Fruit fly (Drosophila melanogaster): ENCODE results near the gene alien.

The alien gene

dm6 chr2L:8958046-8958497 is 39.1 kb downstream of the alien start (continued):
- TF ChIP-seq CG6808 (GFP tag; optimal IDR thresholded peaks at IDR 0.05) (peak; percentile 60), CG9139 (GFP tag; optimal IDR thresholded peaks at IDR 0.05) (peak; percentile 54), Met (GFP tag; optimal IDR thresholded peaks at IDR 0.05) (peak; percentile 91), esn (GFP tag; optimal IDR thresholded peaks at IDR 0.05) (no peak), fkh (GFP tag; optimal IDR thresholded peaks at IDR 0.05) (peak; percentile 40), Hr39 (GFP tag; optimal IDR thresholded peaks at IDR 0.05) (peak; percentile 78), Ets96B (tag; optimal IDR thresholded peaks at IDR 0.05) (peak; percentile 95), svp (GFP tag) (peak; percentile 89)

- TF ChIP-seq CG8632 (GFP tag; optimal IDR thresholded peaks at IDR 0.05): no peak
- TF ChIP-seq vri (GFP tag; optimal IDR thresholded peaks at IDR 0.05): no peak
- no peak for TF ChIP-seq spab (GFP tag; optimal IDR thresholded peaks at IDR 0.05)
- no peak for TF ChIP-seq Eip75B (GFP tag; optimal IDR thresholded peaks at IDR 0.05)
- no peak for TF ChIP-seq fd85E (GFP tag; optimal IDR thresholded peaks at IDR 0.05)
- no peak for TF ChIP-seq CG34406 (GFP tag; optimal IDR thresholded peaks at IDR 0.05)
- no peak for TF ChIP-seq CG6276 (GFP tag; optimal IDR thresholded peaks at IDR 0.05)
Measured at dm6 chr2L:8957152-8957551, 40.0 kb downstream of the alien start.

dm6 chr2L:8956336-8956726 is 40.8 kb downstream of the alien start:
- no peak for TF ChIP-seq CG8119 (GFP tag; IDR thresholded peaks at IDR 0.05)
- TF ChIP-seq svp (GFP tag): peak; percentile 53
- no peak for TF ChIP-seq CG32006 (GFP tag; optimal IDR thresholded peaks at IDR 0.05)
- no peak for TF ChIP-seq CG9139 (GFP tag; optimal IDR thresholded peaks at IDR 0.05)
- no peak for TF ChIP-seq Ets96B (tag; optimal IDR thresholded peaks at IDR 0.05)
- TF ChIP-seq Smox (GFP tag; optimal IDR thresholded peaks at IDR 0.05): no peak
- TF ChIP-seq dsx (GFP tag; optimal IDR thresholded peaks at IDR 0.05; ENCODE audit: poor library complexity, severe bottlenecking): no peak
- no peak for TF ChIP-seq CG11902 (GFP tag; optimal IDR thresholded peaks at IDR 0.05)
- no peak for TF ChIP-seq CG10669 (GFP tag; optimal IDR thresholded peaks at IDR 0.05)
- TF ChIP-seq Eip78C (GFP tag): peak; percentile 25
- no peak for TF ChIP-seq topi (GFP tag; optimal IDR thresholded peaks at IDR 0.05)
- no peak for TF ChIP-seq spab (GFP tag; optimal IDR thresholded peaks at IDR 0.05)
- no peak for TF ChIP-seq CG10631 (GFP tag; optimal IDR thresholded peaks at IDR 0.05)
- TF ChIP-seq cyc (GFP tag; optimal IDR thresholded peaks at IDR 0.05): no peak
- TF ChIP-seq acj6 (GFP tag; optimal IDR thresholded peaks at IDR 0.05): no peak
- TF ChIP-seq CG4318 (GFP tag; optimal IDR thresholded peaks at IDR 0.05): no peak
- no peak for TF ChIP-seq Sox15 (GFP tag; optimal IDR thresholded peaks at IDR 0.05)

dm6 chr2L:8955597-8956335 is 41.4 kb downstream of the alien start:
- TF ChIP-seq fkh (GFP tag; optimal IDR thresholded peaks at IDR 0.05): peak; percentile 66
- TF ChIP-seq esn (GFP tag; optimal IDR thresholded peaks at IDR 0.05): no peak

- TF ChIP-seq CG6808 (GFP tag; optimal IDR thresholded peaks at IDR 0.05) (peak; percentile 31), dac (GFP tag; optimal IDR thresholded peaks at IDR 0.05) (no peak), cyc (GFP tag; optimal IDR thresholded peaks at IDR 0.05) (peak; percentile 56), OdsH (GFP tag; optimal IDR thresholded peaks at IDR 0.05) (peak; percentile 64), CG3032 (tag; optimal IDR thresholded peaks at IDR 0.05) (peak; percentile 13), spab (GFP tag; optimal IDR thresholded peaks at IDR 0.05) (peak; percentile 15), Sox14 (GFP tag; optimal IDR thresholded peaks at IDR 0.05) (peak; percentile 55), salr (GFP tag; optimal IDR thresholded peaks at IDR 0.05) (peak in 1 of 2 experiments; percentile 32), Met (GFP tag; optimal IDR thresholded peaks at IDR 0.05) (peak; percentile 65), fd59A (GFP tag; optimal IDR thresholded peaks at IDR 0.05) (peak; percentile 14), fd85E (GFP tag; optimal IDR thresholded peaks at IDR 0.05) (peak; percentile 40), Ets21C (GFP tag; optimal IDR thresholded peaks at IDR 0.05) (peak; percentile 54), Eip75B (GFP tag; optimal IDR thresholded peaks at IDR 0.05) (peak; percentile 18), Blimp-1 (GFP tag; optimal IDR thresholded peaks at IDR 0.05) (peak; percentile 31), eg (GFP tag; IDR thresholded peaks at IDR 0.05) (peak; percentile 42; the same call in 1 of the 3 replicates), CG10669 (GFP tag; optimal IDR thresholded peaks at IDR 0.05) (peak; percentile 33), CG7368 (GFP tag; optimal IDR thresholded peaks at IDR 0.05) (peak; percentile 31), Hr39 (GFP tag; optimal IDR thresholded peaks at IDR 0.05) (peak; percentile 66), ss (GFP tag; optimal IDR thresholded peaks at IDR 0.05) (no peak), Sox15 (GFP tag; optimal IDR thresholded peaks at IDR 0.05) (peak; percentile 35), svp (GFP tag) (peak; percentile 42)
Measured at dm6 chr2L:8952194-8953037, 44.8 kb downstream of the alien start.
